Worm (Caenorhabditis elegans) whole organism, late embryonic: ENCODE measurements around the gene pigb-1.

ENCODE experiments used
- C08G9.2 ChIP-seq: sonication (generic microtip); optimal IDR thresholded peaks from 2 replicates; lab custom pipeline; 2016; ENCODE audit warnings: mild to moderate bottlenecking, missing genetic modification characterization, moderate library complexity, missing compliant biosample characterization
- K02D7.2 ChIP-seq: sonication (generic microtip); optimal IDR thresholded peaks from 2 replicates; lab custom pipeline; 2017; ENCODE audit warnings: mild to moderate bottlenecking, missing genetic modification characterization, missing compliant biosample characterization
- T23F11.4 ChIP-seq: fragments of 200-800 bp; sonication (Bioruptor generic); optimal IDR thresholded peaks from 2 replicates; lab custom pipeline; 2018; ENCODE audit warnings: mild to moderate bottlenecking, missing genetic modification characterization, missing compliant biosample characterization
- Y22D7AL.16 ChIP-seq: sonication (generic microtip); optimal IDR thresholded peaks from 2 replicates; lab custom pipeline; 2016; ENCODE audit warnings: missing genetic modification characterization, missing compliant biosample characterization
- ahr-1 ChIP-seq: sonication (generic microtip); optimal IDR thresholded peaks from 2 replicates; lab custom pipeline; 2016; ENCODE audit warnings: missing genetic modification characterization, missing compliant biosample characterization
- ceh-18 ChIP-seq: sonication (generic microtip); optimal IDR thresholded peaks from 2 replicates; lab custom pipeline; 2016; ENCODE audit warnings: missing genetic modification characterization, missing compliant biosample characterization
- ceh-19 ChIP-seq: fragments of 200-800 bp; sonication (Bioruptor generic); optimal IDR thresholded peaks from 2 replicates; lab custom pipeline; 2018; ENCODE audit warnings: mild to moderate bottlenecking, missing genetic modification characterization, missing compliant biosample characterization
- ceh-2 ChIP-seq: sonication (generic microtip); optimal IDR thresholded peaks from 2 replicates; lab custom pipeline; 2016; ENCODE audit warnings: missing genotype, missing genetic modification characterization, missing compliant biosample characterization
- ceh-24 ChIP-seq: sonication (generic microtip); optimal IDR thresholded peaks from 2 replicates; lab custom pipeline; 2016; ENCODE audit warnings: mild to moderate bottlenecking, missing genetic modification characterization, missing compliant biosample characterization
- ceh-34 ChIP-seq: sonication (generic microtip); optimal IDR thresholded peaks from 2 replicates; lab custom pipeline; 2016; ENCODE audit warnings: mild to moderate bottlenecking, missing genetic modification characterization, missing compliant biosample characterization
- ceh-45 ChIP-seq: fragments of 200-800 bp; sonication (Bioruptor generic); IDR thresholded peaks from 2 replicates; pipeline ENCODE4 v1.3.6; 2022; ENCODE audit warnings: missing genetic modification reagents, missing genetic modification characterization, missing compliant biosample characterization
- ceh-48 ChIP-seq: sonication (generic microtip); optimal IDR thresholded peaks from 2 replicates; lab custom pipeline; 2016; ENCODE audit warnings: missing genetic modification characterization, inconsistent platforms, missing compliant biosample characterization
- ceh-9 ChIP-seq: sonication (generic microtip); optimal IDR thresholded peaks from 2 replicates; lab custom pipeline; 2016; ENCODE audit warnings: mild to moderate bottlenecking, missing genetic modification characterization, inconsistent platforms, missing compliant biosample characterization
- dmd-4 ChIP-seq: sonication (generic microtip); optimal IDR thresholded peaks from 2 replicates; lab custom pipeline; 2016; ENCODE audit warnings: borderline replicate concordance, missing genetic modification characterization, missing compliant biosample characterization
- dve-1 ChIP-seq: sonication (generic microtip); optimal IDR thresholded peaks from 2 replicates; lab custom pipeline; 2017; ENCODE audit warnings: antibody characterized with exemption, mild to moderate bottlenecking, missing genetic modification characterization, missing compliant biosample characterization
- elt-2 ChIP-seq: sonication (generic microtip); optimal IDR thresholded peaks from 2 replicates; lab custom pipeline; 2016; ENCODE audit warnings: missing genetic modification reagents, missing genetic modification characterization, missing compliant biosample characterization
- elt-4 ChIP-seq: sonication (generic microtip); optimal IDR thresholded peaks from 2 replicates; lab custom pipeline; 2016; ENCODE audit warnings: missing genetic modification characterization, missing compliant biosample characterization
- eyg-1 ChIP-seq: sonication (generic microtip); optimal IDR thresholded peaks from 2 replicates; lab custom pipeline; 2016; ENCODE audit warnings: missing genotype, missing genetic modification characterization, missing compliant biosample characterization
- fax-1 ChIP-seq: sonication (generic microtip); optimal IDR thresholded peaks from 2 replicates; lab custom pipeline; 2016; ENCODE audit warnings: missing genotype, missing genetic modification characterization, missing compliant biosample characterization
- fkh-6 ChIP-seq: sonication (generic microtip); optimal IDR thresholded peaks from 2 replicates; lab custom pipeline; 2016; ENCODE audit warnings: missing genetic modification characterization, missing compliant biosample characterization
- gmeb-2 ChIP-seq: sonication (generic microtip); optimal IDR thresholded peaks from 2 replicates; lab custom pipeline; 2016; ENCODE audit warnings: missing genetic modification characterization, inconsistent platforms, missing compliant biosample characterization
- hlh-13 ChIP-seq: fragments of 200-800 bp; sonication (Bioruptor generic); optimal IDR thresholded peaks from 2 replicates; lab custom pipeline; 2018; ENCODE audit warnings: mild to moderate bottlenecking, missing genetic modification characterization, missing compliant biosample characterization
- hlh-30 ChIP-seq: sonication (generic microtip); optimal IDR thresholded peaks from 2 replicates; lab custom pipeline; 2017; ENCODE audit warnings: antibody characterized with exemption, missing genetic modification characterization, missing compliant biosample characterization; ENCODE audit not compliant: insufficient read depth
- lim-6 ChIP-seq: sonication (generic microtip); optimal IDR thresholded peaks from 2 replicates; lab custom pipeline; 2016; ENCODE audit warnings: missing genetic modification characterization, missing compliant biosample characterization
- lin-11 ChIP-seq: fragments of 200-800 bp; sonication (Bioruptor generic); optimal IDR thresholded peaks from 2 replicates; lab custom pipeline; 2018; ENCODE audit warnings: mild to moderate bottlenecking, missing genetic modification characterization, missing compliant biosample characterization
- nhr-232 ChIP-seq: sonication (generic microtip); optimal IDR thresholded peaks from 2 replicates; lab custom pipeline; 2016; ENCODE audit warnings: missing genetic modification characterization, missing compliant biosample characterization
- pag-3 ChIP-seq: sonication (generic microtip); optimal IDR thresholded peaks from 2 replicates; lab custom pipeline; 2016; ENCODE audit warnings: missing compliant biosample characterization, missing genetic modification characterization, borderline replicate concordance
- pax-1 ChIP-seq: fragments of 150-350 bp; optimal IDR thresholded peaks from 2 replicates; lab custom pipeline; 2014; ENCODE audit warnings: missing biosample characterization, missing genetic modification characterization
- pha-4 ChIP-seq: fragments of 150-350 bp; optimal IDR thresholded peaks from 2 replicates; lab custom pipeline; 2018; ENCODE audit warnings: missing biosample characterization, missing genetic modification reagents, missing genetic modification characterization
- sdc-2 ChIP-seq: sonication (generic microtip); optimal IDR thresholded peaks from 2 replicates; lab custom pipeline; 2016; ENCODE audit warnings: missing genotype, missing genetic modification characterization, missing compliant biosample characterization
- sox-2 ChIP-seq: fragments of 200-800 bp; sonication (Bioruptor generic); IDR thresholded peaks from 2 replicates; pipeline ENCODE4 v1.3.6; 2022; ENCODE audit warnings: missing genetic modification reagents, missing genetic modification characterization, missing compliant biosample characterization
- sox-4 ChIP-seq: sonication (generic microtip); optimal IDR thresholded peaks from 2 replicates; lab custom pipeline; 2017; ENCODE audit warnings: mild to moderate bottlenecking, missing genetic modification characterization, inconsistent platforms, missing compliant biosample characterization
- tbx-7 ChIP-seq: sonication (generic microtip); optimal IDR thresholded peaks from 2 replicates; lab custom pipeline; 2016; ENCODE audit warnings: missing genotype, missing genetic modification characterization, missing compliant biosample characterization
- ttx-3 ChIP-seq: sonication (generic microtip); optimal IDR thresholded peaks from 2 replicates; lab custom pipeline; 2016; ENCODE audit warnings: missing genetic modification reagents, missing genetic modification characterization, missing compliant biosample characterization
- unc-3 ChIP-seq, 2 experiments: fragments of 200-800 bp in 1 of 2; sonication (Bioruptor generic) in 1 of 2; sonication (generic microtip) in 1 of 2; conservative IDR thresholded peaks in 1 of 2; optimal IDR thresholded peaks in 1 of 2; 2 replicates each; pipeline versions ENCODE4 v1.3.6 to Lab custom; 2016 to 2022; ENCODE audit warnings: missing compliant biosample characterization in 2 of 2, missing genetic modification characterization in 2 of 2, missing genetic modification reagents in 1 of 2
- unc-55 ChIP-seq: sonication (generic microtip); optimal IDR thresholded peaks from 2 replicates; lab custom pipeline; 2017; ENCODE audit warnings: missing biosample characterization, missing genetic modification reagents, missing genetic modification characterization
- ztf-16 ChIP-seq: sonication (generic microtip); optimal IDR thresholded peaks from 2 replicates; lab custom pipeline; 2017; ENCODE audit warnings: missing genetic modification characterization, missing compliant biosample characterization

pigb-1 gene

DNA sequence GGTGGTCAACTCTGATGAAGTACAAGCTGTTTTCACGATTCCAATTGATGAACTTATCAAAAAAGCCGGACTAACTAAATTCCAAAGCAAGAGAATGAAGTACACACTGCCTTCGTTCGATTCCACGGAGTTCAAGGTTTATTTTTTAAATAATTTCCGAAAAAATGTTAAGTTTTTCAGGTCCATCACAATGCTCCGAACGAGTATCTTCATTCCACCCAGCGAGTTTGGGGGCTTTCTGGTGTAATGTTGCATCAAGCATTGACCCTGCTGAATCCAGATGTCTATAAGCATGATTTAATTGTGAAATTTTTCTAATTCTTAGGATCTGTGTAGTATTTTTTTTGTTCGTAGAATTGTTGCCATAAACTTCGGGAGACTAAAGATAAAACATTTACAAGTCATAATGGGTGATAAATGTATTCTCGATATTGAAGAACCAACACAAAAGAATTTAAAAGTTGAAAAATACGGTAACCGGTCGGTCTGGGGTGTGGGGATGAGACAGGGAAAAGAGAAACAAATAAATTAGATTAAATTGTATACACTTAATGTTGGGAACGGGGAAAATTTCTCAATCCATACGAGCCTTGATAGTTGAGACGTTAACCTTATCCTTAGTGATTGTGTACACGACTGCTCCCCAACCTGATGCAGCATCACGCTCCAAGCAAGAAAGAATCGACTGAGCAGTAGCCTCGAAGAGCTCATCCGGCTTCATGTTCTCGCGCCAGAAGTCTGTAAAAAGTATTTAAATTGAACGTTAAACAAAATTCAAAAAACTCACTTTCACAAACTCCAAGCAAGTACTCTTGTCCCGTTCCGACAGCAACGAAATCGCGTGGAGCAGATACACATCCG lies 38.5 kb downstream of the pigb-1 start:
- TF ChIP-seq C08G9.2 (tag; lab: Kevin White, UChicago) (no peak), hlh-13 (no peak), Y22D7AL.16 (tag; lab: Kevin White, UChicago) (no peak), elt-2 (no peak), elt-4 (tag; lab: Kevin White, UChicago) (no peak), eyg-1 (no peak), pag-3 (tag; lab: Kevin White, UChicago) (no peak), ttx-3 (tag; lab: Kevin White, UChicago) (no peak), dmd-4 (tag; lab: Kevin White, UChicago) (no peak), ceh-2 (tag; lab: Kevin White, UChicago) (no peak), fax-1 (tag; lab: Kevin White, UChicago) (no peak)

DNA sequence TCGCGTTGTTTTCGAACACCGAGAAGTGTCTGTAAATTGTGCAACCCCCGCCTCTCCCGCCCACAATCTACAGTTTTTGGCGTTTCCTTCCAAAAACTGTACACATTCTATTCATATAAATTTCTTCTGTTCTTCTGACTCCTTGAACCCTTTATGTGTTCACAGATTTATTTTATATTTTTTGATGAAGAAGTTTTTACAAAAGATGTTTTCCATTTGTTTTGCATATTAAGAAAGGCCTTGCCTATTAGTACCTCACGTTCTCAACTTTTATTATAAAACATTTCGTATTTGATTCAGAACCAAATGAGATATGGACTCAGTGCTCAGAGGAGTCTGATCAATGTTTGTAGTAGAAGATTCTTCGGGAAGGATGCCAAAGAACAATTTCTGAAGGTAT lies 39.6 kb downstream of the pigb-1 start, which contains the start of gene ndx-3:
ndx-3 (plus strand) TSS at position 301 of the 400 bp plus-strand sequence.
- TF ChIP-seq ceh-34 (tag; lab: Kevin White, UChicago): no peak
- TF ChIP-seq, all 69 proteins: peak for 0

DNA sequence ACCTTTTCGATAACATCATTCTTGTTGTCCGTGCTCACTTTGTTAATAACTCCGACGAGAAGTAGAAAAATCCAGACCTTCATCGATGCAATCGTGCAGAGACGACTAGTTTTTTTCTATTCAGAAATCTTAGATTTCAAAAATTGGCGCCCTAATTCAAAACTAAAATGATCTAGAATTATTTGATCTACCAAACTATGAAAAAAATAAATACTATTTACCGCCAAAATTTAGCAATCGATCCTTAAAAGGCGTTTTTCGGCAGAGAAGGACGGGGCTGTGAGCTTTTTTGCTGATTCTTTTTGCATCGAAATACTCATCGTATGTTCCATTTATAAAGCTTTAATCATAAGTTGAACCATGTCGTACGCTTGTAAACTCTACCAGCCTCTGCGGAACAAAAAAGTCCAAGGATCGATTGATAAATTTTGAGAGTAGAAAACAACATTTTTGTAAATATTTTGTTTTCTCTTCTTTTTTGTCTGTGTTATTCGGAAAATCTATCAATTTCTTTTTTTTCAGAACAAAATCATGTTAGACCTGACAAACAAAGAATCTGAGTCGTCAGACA lies 43.4 kb downstream of the pigb-1 start, which contains the start of the genes try-1 and zyg-12:
try-1 (minus strand) TSS at position 148 of the 571 bp plus-strand sequence.
zyg-12 (plus strand) TSS at position 521 of the 571 bp plus-strand sequence.
- TF ChIP-seq pag-3 (tag; lab: Kevin White, UChicago) (no peak), ceh-24 (tag; lab: Kevin White, UChicago) (no peak), ahr-1 (no peak), hlh-30 (tag; lab: Kevin White, UChicago) (no peak), lim-6 (tag; lab: Kevin White, UChicago) (no peak), ceh-9 (tag; lab: Kevin White, UChicago) (no peak), nhr-232 (tag; lab: Kevin White, UChicago) (no peak), ceh-48 (tag; lab: Kevin White, UChicago) (no peak), pax-1 (no peak), sox-4 (tag; lab: Kevin White, UChicago) (no peak), dmd-4 (tag; lab: Kevin White, UChicago) (no peak)

DNA sequence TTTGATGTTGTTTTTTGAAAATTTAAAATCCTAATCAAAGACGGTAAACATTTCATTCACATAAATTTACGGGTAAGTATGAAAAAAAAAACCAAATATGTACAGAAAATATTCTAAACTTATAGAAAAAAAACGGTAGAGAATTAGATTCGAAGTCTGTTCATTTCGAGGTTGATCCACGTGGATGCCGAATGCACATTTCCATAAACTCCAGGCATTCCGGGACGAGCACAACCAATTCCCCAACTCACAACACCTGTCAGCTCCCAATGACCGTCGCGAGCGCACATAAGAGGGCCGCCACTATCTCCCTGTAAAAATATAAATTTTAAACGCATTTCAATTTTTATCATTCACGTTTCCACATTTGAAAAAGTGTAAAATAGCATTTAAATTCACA lies 44.8 kb downstream of the pigb-1 start:
- no peak for TF ChIP-seq unc-3 (GFP tag; conservative IDR thresholded peaks at IDR 0.05; lab: Robert Waterston, UW)
- no peak for TF ChIP-seq unc-3 (tag; optimal IDR thresholded peaks at IDR 0.05; lab: Kevin White, UChicago)
- no peak for TF ChIP-seq T23F11.4
- no peak for TF ChIP-seq ceh-48 (tag; lab: Kevin White, UChicago)
- no peak for TF ChIP-seq ceh-34 (tag; lab: Kevin White, UChicago)
- TF ChIP-seq sdc-2 (tag; lab: Kevin White, UChicago): no peak
- TF ChIP-seq pax-1: no peak
- TF ChIP-seq lin-11: no peak

DNA sequence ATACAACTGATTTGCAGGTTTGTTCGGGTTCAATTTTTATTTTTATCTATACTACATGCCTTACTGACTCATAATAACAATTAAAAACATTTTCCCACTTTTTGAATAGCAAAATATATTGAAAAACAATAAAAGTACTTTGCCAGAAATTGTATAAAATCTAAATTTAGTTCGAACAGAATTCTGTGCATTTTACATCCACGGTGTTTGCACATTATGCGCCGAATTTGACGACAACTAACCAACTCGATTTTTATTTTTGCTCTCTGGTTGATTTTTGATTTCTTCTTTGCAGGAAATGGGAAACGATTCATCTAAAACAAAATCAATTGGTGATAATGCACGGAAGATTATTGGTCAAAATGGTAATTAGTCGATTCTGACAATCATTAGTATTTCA lies 46.1 kb downstream of the pigb-1 start:
- TF ChIP-seq unc-55 (GFP tag; lab: Kevin White, UChicago): no peak
- no peak for TF ChIP-seq sox-2 (GFP tag; lab: Robert Waterston, UW)
- TF ChIP-seq ceh-34 (tag; lab: Kevin White, UChicago): no peak

- TF ChIP-seq ceh-19 (GFP tag; lab: Kevin White, UChicago) (no peak), ceh-18 (tag; lab: Kevin White, UChicago) (no peak), ceh-45 (GFP tag; lab: Robert Waterston, UW) (no peak), sdc-2 (tag; lab: Kevin White, UChicago) (no peak), dve-1 (no peak), gmeb-2 (tag; lab: Kevin White, UChicago) (no peak), ceh-2 (tag; lab: Kevin White, UChicago) (no peak), pha-4 (tag; lab: Kevin White, UChicago) (no peak), ztf-16 (tag; lab: Kevin White, UChicago) (no peak), dmd-4 (tag; lab: Kevin White, UChicago) (no peak), T23F11.4 (no peak), K02D7.2 (no peak), tbx-7 (tag; lab: Kevin White, UChicago) (no peak), ttx-3 (tag; lab: Kevin White, UChicago) (no peak), fkh-6 (tag; lab: Kevin White, UChicago) (no peak)
- TF ChIP-seq, all 69 proteins: peak for 0
Observed at ce11 chrII:4945695-4946094, 47.2 kb downstream of the pigb-1 start, which contains the start of the genes gldi-11 and ZK546.2. Gene gldi-11 (minus strand): TSS chrII:4945789. Gene ZK546.2 (plus strand): TSS chrII:4946027.
